Fruit fly (Drosophila melanogaster): ENCODE measurements around the gene dib.

The dib gene

DNA sequence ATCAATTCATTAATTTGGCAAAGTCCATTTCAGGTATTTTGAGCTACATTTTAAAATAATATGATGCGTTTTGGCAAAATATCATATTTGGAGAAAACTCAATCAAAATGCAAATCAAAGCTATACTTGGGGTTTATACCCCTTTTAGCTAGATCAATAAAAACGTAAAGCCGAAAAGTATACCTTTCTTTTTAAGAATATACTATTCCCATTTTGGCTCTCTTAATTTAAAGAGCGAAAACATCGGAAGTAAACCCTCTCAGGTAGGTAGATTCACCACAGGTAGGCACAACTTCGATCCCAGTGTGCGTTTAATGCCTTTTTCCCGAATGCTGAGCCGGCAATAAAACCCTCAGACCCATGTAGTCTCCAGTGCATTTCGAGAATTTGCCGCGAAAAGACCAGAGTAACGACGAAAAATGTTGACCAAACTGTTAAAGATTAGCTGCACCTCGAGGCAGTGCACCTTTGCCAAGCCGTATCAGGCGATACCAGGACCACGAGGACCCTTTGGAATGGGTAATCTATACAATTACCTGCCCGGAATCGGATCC is at the start of gene dib:
Gene dib (plus strand): TSS at position 372 of the 554 bp plus-strand sequence.
- no peak for TF ChIP-seq Dll (optimal IDR thresholded peaks at IDR 0.05)
- TF ChIP-seq usp (GFP tag; optimal IDR thresholded peaks at IDR 0.05), result no peak
- TF ChIP-seq CG8478 (optimal IDR thresholded peaks at IDR 0.05), result no peak
- TF ChIP-seq EcR (GFP tag; optimal IDR thresholded peaks at IDR 0.05), result no peak
- TF ChIP-seq pan (optimal IDR thresholded peaks at IDR 0.05), result no peak
- no peak for TF ChIP-seq psq (optimal IDR thresholded peaks at IDR 0.05)

DNA sequence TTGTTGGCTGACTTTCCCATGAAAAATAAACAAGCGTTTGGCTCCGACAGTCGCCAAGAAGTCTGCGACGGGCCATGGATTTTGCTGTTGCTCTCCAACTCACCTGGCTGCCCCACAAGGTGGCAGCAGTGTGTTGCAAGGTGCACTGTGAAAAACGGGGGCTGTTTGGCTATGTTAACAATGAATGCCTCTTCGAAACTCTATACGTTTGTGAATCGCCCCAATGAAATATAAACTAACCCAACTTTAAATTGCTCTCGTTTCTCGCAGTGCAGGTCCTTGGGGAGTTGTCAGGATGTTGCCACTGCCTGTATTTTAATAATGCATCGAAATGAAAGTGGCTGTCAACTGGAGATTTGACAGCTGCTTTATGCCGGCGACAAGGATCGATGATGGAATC is 47.7 kb upstream of the dib start:
- TF ChIP-seq EcR (GFP tag; optimal IDR thresholded peaks at IDR 0.05), result no peak
- TF ChIP-seq CG8478 (optimal IDR thresholded peaks at IDR 0.05), result no peak
- no peak for TF ChIP-seq Dll (optimal IDR thresholded peaks at IDR 0.05)
- no peak for TF ChIP-seq psq (optimal IDR thresholded peaks at IDR 0.05)
- TF ChIP-seq usp (GFP tag; optimal IDR thresholded peaks at IDR 0.05), result no peak
- no peak for TF ChIP-seq pan (optimal IDR thresholded peaks at IDR 0.05)

DNA sequence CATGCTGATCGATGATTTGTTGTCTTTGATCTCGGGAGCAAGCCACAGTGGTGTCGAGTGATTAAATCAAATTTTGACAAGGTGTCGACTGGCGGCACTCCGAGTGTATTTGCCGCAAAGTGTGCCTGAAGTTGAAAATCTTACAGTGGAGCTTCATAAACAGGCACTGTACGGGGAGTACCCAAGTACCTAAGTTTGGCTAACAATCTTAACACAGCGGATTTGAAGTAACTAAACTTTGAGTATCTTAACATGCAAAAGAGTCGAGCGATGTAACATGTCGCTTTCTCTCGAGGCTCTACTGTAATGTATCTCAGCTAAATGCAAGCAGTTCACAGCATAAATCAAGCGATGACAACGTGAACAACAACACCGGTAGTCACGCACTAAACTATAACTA is 45.3 kb upstream of the dib start:
- TF ChIP-seq pan (optimal IDR thresholded peaks at IDR 0.05), result no peak
- no peak for TF ChIP-seq psq (optimal IDR thresholded peaks at IDR 0.05)
- TF ChIP-seq CG8478 (optimal IDR thresholded peaks at IDR 0.05), result no peak
- TF ChIP-seq EcR (GFP tag; optimal IDR thresholded peaks at IDR 0.05), result no peak
- TF ChIP-seq usp (GFP tag; optimal IDR thresholded peaks at IDR 0.05), result no peak
- TF ChIP-seq Dll (optimal IDR thresholded peaks at IDR 0.05), result no peak

DNA sequence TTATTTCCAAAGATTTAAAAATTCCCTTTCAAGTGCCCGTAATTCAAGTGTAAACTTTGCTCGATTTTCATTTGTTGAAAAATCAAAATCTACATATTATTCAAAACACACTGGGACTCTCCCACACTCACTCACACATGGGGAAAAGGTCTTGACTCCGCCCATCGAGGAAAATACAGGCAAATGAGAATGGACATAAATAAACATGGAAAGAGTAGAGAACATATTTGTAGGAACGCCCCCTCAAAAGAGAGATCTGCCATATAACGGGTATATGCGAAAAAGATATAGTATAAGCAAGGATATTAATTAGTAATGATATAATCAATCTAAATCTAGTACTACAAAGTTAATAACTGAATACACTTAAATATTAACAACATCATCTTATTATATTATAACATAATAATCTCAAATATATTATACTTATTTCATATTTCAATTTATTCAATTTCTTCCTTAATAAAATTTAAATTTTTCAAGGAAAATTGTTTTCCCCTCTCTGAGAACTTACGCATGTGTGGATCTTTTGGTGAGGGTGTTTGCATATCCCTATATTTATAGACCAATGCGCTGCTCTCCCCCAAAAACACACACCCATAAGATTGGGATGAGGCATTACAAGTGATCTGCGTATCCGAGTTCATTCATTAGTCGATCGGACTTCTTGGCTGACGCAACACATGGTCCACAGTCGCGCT is 43.7 kb upstream of the dib start, which contains the start of gene FoxL1:
Gene FoxL1 (plus strand): TSS at position 651 of the 701 bp plus-strand sequence.
- TF ChIP-seq usp (GFP tag; optimal IDR thresholded peaks at IDR 0.05) (no peak), psq (optimal IDR thresholded peaks at IDR 0.05) (no peak), Dll (optimal IDR thresholded peaks at IDR 0.05) (no peak), EcR (GFP tag; optimal IDR thresholded peaks at IDR 0.05) (no peak), pan (optimal IDR thresholded peaks at IDR 0.05) (no peak), CG8478 (optimal IDR thresholded peaks at IDR 0.05) (no peak)

DNA sequence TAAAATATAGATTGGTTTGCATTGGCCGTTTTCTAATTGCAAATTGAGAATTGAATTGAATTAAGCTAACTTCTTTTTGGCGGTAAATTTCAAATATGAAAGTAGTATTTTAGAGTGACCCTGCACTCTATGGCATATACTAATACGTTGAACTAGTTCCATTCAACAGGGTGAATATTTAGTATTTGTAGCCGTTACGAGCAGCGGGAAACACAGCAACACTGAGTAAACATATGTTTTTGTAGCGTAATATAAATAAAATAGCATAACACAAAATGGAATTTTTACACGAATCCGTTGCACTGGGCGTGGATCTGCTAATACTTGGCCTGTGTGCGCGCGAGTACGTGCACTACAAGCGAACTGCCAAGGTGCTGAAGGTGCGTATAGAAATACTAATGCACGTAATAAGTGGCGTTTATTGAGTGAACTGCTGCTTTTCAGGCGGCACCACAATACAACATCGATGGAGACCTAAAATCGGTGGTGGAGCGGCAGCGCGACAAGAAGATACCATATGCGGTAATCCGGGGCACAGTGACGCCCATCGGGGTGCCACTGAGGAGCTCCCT is 40.7 kb upstream of the dib start, which contains the start of gene Mul1:
Gene Mul1 (plus strand): TSS at position 198 of the 572 bp plus-strand sequence.
- TF ChIP-seq EcR (GFP tag; optimal IDR thresholded peaks at IDR 0.05) (no peak), CG8478 (optimal IDR thresholded peaks at IDR 0.05) (no peak)

DNA sequence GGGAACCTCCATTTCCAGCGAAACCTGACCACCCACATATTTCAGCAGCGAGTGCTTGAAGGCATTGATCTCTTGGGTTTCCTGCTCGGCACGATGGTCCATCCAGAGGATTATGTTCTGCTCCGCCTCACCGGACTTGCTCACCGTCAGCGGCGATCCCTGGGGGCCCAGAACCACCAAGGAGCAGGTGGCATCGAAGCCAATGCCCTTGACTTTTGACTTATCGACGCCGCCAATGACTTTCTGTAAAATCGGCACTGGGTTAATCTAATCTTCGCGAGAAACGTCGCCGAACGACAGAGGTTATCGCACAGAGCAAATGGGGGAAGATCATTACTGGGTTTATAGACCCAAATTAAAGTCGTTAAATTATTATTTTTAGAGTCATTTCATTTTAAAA is 37.6 kb upstream of the dib start:
- TF ChIP-seq Dll (optimal IDR thresholded peaks at IDR 0.05), result no peak
- TF ChIP-seq CG8478 (optimal IDR thresholded peaks at IDR 0.05), result no peak
- no peak for TF ChIP-seq pan (optimal IDR thresholded peaks at IDR 0.05)
- TF ChIP-seq psq (optimal IDR thresholded peaks at IDR 0.05), result no peak
- no peak for TF ChIP-seq EcR (GFP tag; optimal IDR thresholded peaks at IDR 0.05)
- no peak for TF ChIP-seq usp (GFP tag; optimal IDR thresholded peaks at IDR 0.05)

DNA sequence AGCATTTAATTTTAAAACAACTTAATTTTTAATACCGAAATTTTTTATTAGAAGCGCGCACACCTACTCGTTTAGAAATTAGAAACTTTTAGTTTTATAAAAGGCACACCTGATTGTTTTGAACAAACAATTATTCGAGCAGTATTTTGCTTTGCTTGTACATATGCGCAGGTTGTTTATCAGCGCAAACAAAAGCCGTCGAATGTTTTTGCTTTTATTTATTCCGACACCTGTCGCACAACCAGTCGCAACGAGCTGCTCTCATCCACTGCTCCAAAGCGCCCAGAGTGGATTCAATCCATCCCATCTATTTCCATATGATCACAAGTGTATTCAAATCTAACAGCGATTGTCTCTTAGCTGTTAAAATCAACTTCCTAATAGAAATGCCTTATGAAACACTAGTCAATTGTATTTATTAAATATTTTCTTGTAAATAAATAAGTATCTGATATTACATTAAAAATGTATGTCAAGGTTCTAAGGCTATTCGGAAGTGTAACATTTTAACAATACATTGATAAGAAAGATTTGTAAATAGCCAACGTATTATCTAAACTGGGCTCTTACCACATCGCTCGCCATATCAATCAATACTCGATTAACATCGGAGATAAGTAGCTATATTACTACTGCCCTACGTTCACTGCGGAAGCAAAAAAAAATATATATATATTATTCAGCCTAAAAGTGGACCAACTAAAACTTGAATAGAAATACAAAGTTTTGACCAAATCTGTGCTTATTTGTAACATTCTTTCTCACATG is 36.2 kb upstream of the dib start, which contains the start of gene CG11594:
Gene CG11594 (minus strand): TSS at position 274 of the 768 bp plus-strand sequence.
- TF ChIP-seq CG8478 (optimal IDR thresholded peaks at IDR 0.05) (no peak), pan (optimal IDR thresholded peaks at IDR 0.05) (no peak), Dll (optimal IDR thresholded peaks at IDR 0.05) (no peak), usp (GFP tag; optimal IDR thresholded peaks at IDR 0.05) (no peak), psq (optimal IDR thresholded peaks at IDR 0.05) (no peak), EcR (GFP tag; optimal IDR thresholded peaks at IDR 0.05) (no peak)

DNA sequence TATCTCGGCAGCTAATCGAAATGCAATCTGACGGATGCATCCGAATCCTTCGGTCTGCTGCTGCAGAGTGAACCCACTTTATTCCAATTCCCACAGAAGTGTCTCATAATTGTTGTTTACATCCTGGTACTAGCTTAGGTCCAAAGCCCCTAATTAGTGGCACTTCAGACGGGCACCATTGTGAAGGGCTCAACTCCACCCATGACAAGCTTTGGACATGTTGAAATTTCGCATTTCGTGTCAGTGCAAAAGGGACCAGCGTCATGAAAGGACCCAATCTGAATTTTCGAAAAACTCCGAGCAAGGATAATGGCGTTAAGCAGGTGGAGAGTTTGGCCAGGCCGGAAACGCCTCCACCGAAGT is 35.6 kb upstream of the dib start, which contains the start of gene Gr64a:
Gene Gr64a (plus strand): TSS at position 264 of the 363 bp plus-strand sequence.
- TF ChIP-seq EcR (GFP tag; optimal IDR thresholded peaks at IDR 0.05) (no peak), pan (optimal IDR thresholded peaks at IDR 0.05) (no peak), usp (GFP tag; optimal IDR thresholded peaks at IDR 0.05) (no peak), psq (optimal IDR thresholded peaks at IDR 0.05) (no peak), CG8478 (optimal IDR thresholded peaks at IDR 0.05) (no peak), Dll (optimal IDR thresholded peaks at IDR 0.05) (no peak)

DNA sequence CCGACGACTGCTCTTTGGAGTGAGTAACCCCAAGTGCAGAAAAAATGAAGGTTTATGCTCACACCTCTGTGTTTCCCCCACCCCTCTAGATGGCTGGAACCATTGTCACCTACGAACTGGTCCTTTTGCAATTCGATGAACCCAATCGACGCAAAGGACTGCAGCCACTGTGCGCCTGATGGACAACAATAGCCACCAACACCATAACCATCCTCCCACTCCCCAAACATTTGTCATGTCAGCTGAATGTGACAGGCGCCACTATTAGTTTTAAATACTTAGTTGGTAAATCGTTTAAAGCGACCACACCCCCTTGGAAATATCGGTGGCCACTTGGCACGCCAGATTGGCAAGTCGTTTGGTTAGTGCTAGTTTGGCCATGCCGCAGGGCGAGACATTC is 33.8 kb upstream of the dib start, which contains the start of the genes Gr64b and Gr64c:
Gene Gr64b (plus strand): TSS at position 301 of the 400 bp plus-strand sequence.
Gene Gr64c (plus strand): TSS at position 301 of the 400 bp plus-strand sequence.
- TF ChIP-seq psq (optimal IDR thresholded peaks at IDR 0.05), result no peak
- no peak for TF ChIP-seq EcR (GFP tag; optimal IDR thresholded peaks at IDR 0.05)
- no peak for TF ChIP-seq Dll (optimal IDR thresholded peaks at IDR 0.05)
- TF ChIP-seq CG8478 (optimal IDR thresholded peaks at IDR 0.05), result no peak
- TF ChIP-seq usp (GFP tag; optimal IDR thresholded peaks at IDR 0.05), result no peak
- TF ChIP-seq pan (optimal IDR thresholded peaks at IDR 0.05), result no peak

DNA sequence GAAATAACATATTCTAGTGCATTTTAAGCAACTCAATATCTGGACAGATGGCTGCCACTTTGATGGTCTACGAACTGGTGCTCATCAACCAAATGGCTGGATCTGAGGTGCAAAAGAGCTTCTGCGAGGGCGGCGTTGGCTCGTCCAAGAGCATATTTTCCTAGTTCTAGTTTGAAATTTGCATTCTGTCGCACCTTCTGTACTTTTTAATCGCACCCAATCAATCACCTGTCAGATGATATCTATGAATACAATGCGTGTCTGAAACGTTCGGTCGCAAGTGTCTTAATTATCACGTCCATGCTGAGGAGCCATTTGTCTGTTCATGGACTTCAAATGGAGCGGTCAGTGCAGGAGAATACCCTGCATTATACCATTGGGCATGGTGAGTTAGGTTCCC is 30.3 kb upstream of the dib start, which contains the start of the genes Gr64d and Gr64e:
Gene Gr64d (plus strand): TSS at position 301 of the 400 bp plus-strand sequence.
Gene Gr64e (plus strand): TSS at position 380 of the 400 bp plus-strand sequence.
- no peak for TF ChIP-seq psq (optimal IDR thresholded peaks at IDR 0.05)

DNA sequence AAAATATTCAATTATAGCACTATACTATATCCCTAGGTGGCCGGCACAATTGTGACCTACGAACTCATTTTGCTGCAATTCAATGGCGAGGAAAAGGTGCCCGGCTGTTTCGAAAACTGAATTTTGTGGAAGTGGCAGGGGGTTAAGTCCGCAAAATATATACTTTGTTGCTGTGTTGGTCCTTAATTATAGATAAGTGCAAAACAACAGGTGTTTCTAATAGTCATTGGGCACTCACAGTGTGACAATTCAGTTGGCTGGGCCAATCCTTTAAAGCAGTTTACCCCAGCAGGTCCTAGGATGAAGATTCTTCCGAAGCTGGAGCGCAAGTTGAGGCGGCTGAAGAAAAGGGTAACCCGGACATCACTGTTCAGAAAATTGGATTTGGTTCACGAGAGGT is 26.6 kb upstream of the dib start, which contains the start of gene Gr64f:
Gene Gr64f (plus strand): TSS at position 301 of the 400 bp plus-strand sequence.
- TF ChIP-seq EcR (GFP tag; optimal IDR thresholded peaks at IDR 0.05), result no peak
- TF ChIP-seq psq (optimal IDR thresholded peaks at IDR 0.05), result no peak
- no peak for TF ChIP-seq usp (GFP tag; optimal IDR thresholded peaks at IDR 0.05)
- no peak for TF ChIP-seq Dll (optimal IDR thresholded peaks at IDR 0.05)
- TF ChIP-seq pan (optimal IDR thresholded peaks at IDR 0.05), result no peak
- TF ChIP-seq CG8478 (optimal IDR thresholded peaks at IDR 0.05), result no peak

Data from whole organism.